Worm (Caenorhabditis elegans): ENCODE measurements around the gene ZC449.1.

- TF ChIP-seq pqm-1 (tag; optimal IDR thresholded peaks at IDR 0.05) (no peak), fos-1 (tag; optimal IDR thresholded peaks at IDR 0.05) (no peak), zip-11 (GFP tag; IDR thresholded peaks at IDR 0.05) (no peak), lsy-2 (tag; optimal IDR thresholded peaks at IDR 0.05) (no peak)
Measured at ce11 chrX:5040038-5040437, 15.8 kb downstream of the ZC449.1 start.

Measured in whole organism, L4 larva.